Fruit fly (Drosophila melanogaster): ENCODE measurements around the gene CG16713.

Gene CG16713

DNA sequence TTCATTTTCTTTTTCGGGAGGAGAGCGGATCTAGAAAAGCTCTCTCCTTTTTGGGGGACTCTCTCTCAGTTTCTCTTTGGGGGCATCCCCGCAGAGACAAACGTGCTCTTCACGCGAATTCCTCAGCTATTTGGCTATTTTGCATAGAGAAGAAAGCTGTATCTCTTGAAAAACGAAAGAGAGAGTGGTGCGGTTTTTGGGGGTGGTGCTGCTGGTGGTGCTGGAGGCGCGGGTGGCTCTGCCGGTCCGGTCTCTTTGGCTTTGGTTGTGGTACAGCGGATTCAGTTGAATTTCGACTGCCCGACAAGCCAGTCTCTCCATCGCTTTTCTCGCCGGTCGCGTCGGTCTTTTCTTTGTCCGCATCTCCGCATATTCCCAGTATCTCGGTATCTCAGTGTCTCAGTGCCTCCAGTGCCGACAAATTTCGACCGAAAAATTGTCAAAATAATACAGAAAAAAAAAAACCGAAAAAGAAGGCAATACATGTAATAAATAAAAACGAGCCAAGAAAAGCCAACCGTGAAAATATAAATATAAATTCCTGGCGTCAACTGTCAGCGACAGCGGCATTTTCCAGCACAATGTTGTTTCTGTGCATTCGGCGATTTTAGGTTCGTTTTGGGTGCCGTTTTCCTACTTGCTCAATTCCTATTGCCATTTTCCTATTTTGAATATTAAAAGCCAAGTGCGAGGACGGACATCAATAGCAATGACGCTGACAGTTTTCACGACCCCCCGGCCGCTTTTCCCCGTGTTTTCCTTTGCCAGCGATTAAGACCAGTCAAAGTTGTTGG is 35.2 kb upstream of the CG16713 start, which contains the start of gene CG10019:
Gene CG10019, plus strand, starts transcription at position 285 of the 794 bp plus-strand sequence.
- no peak for TF ChIP-seq fkh (GFP tag; optimal IDR thresholded peaks at IDR 0.05)
- TF ChIP-seq CG31627 (GFP tag; optimal IDR thresholded peaks at IDR 0.05), result no peak
- TF ChIP-seq CG6276 (GFP tag; optimal IDR thresholded peaks at IDR 0.05), result peak; percentile 44
- TF ChIP-seq CG11902 (GFP tag; optimal IDR thresholded peaks at IDR 0.05), result no peak
- TF ChIP-seq CG34406 (GFP tag; optimal IDR thresholded peaks at IDR 0.05), result no peak
- no peak for TF ChIP-seq CG6854 (GFP tag; optimal IDR thresholded peaks at IDR 0.05)
- TF ChIP-seq CG8319 (GFP tag; optimal IDR thresholded peaks at IDR 0.05), result no peak
- TF ChIP-seq Blimp-1 (GFP tag; optimal IDR thresholded peaks at IDR 0.05), result no peak
- no peak for TF ChIP-seq cyc (GFP tag; optimal IDR thresholded peaks at IDR 0.05)
- TF ChIP-seq CG7368 (GFP tag; optimal IDR thresholded peaks at IDR 0.05), result no peak
- no peak for TF ChIP-seq lz (GFP tag; optimal IDR thresholded peaks at IDR 0.05)
- no peak for TF ChIP-seq Ets21C (GFP tag; optimal IDR thresholded peaks at IDR 0.05)
- no peak for TF ChIP-seq CG9139 (GFP tag; optimal IDR thresholded peaks at IDR 0.05)
- TF ChIP-seq Gug (GFP tag; IDR thresholded peaks at IDR 0.05), result no peak
- no peak for TF ChIP-seq CG6792 (GFP tag; optimal IDR thresholded peaks at IDR 0.05)
- no peak for TF ChIP-seq CG6808 (GFP tag; optimal IDR thresholded peaks at IDR 0.05)
- TF ChIP-seq Eip78C (GFP tag), result no peak
- no peak for TF ChIP-seq dsx (GFP tag; optimal IDR thresholded peaks at IDR 0.05; ENCODE audit: poor library complexity, severe bottlenecking)
- no peak for TF ChIP-seq net (GFP tag; optimal IDR thresholded peaks at IDR 0.05)
- no peak for TF ChIP-seq Eip93F (GFP tag; optimal IDR thresholded peaks at IDR 0.05)
- no peak for TF ChIP-seq CG3032 (tag; optimal IDR thresholded peaks at IDR 0.05)
- no peak for TF ChIP-seq CG8632 (GFP tag; optimal IDR thresholded peaks at IDR 0.05)
- TF ChIP-seq CG32006 (GFP tag; optimal IDR thresholded peaks at IDR 0.05), result no peak
- no peak for TF ChIP-seq achi (GFP tag; optimal IDR thresholded peaks at IDR 0.05)
- peak; percentile 31; the same call in 1 of the 2 replicates for TF ChIP-seq CG15336 (GFP tag; IDR thresholded peaks at IDR 0.05)
- TF ChIP-seq CG8119 (GFP tag; IDR thresholded peaks at IDR 0.05), result 0 out of 3 replicates have a peak, but pooled peaks have one; percentile 27
- no peak for TF ChIP-seq Lpt (GFP tag; optimal IDR thresholded peaks at IDR 0.05)
- no peak for TF ChIP-seq Hr38 (GFP tag; optimal IDR thresholded peaks at IDR 0.05)
- no peak for TF ChIP-seq salr (GFP tag; optimal IDR thresholded peaks at IDR 0.05)
- no peak for TF ChIP-seq Sox14 (GFP tag; optimal IDR thresholded peaks at IDR 0.05)
- TF ChIP-seq CG16779 (tag; optimal IDR thresholded peaks at IDR 0.05), result peak; percentile 25
- TF ChIP-seq pdm3 (GFP tag; optimal IDR thresholded peaks at IDR 0.05), result no peak
- no peak for TF ChIP-seq svp (GFP tag)
- TF ChIP-seq CG4318 (GFP tag; optimal IDR thresholded peaks at IDR 0.05), result no peak
- TF ChIP-seq eg (GFP tag; IDR thresholded peaks at IDR 0.05), result peak; percentile 56; the same call in 1 of the 3 replicates

DNA sequence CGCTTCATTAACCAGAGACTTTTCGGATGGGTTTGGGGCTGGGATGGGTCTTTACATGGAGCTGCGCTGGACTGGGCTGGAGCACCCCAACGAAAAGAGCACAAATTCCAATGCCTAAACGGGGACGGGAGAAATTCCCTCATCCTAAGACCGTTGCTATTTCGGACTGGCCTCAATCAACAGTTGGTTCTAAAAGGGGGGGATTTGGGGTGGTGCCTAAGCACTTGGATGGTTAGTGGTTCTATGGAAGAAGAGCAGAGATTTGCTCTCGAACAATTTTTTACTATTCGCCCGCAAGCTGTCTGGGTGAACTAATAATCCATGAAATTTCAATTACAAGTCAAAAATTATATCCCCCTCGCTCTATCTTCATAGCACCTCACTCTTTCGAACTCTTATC is 34.4 kb upstream of the CG16713 start:
- no peak for TF ChIP-seq OdsH (GFP tag; optimal IDR thresholded peaks at IDR 0.05)
- TF ChIP-seq Sox102F (GFP tag; optimal IDR thresholded peaks at IDR 0.05), result no peak
- TF ChIP-seq Eip75B (GFP tag; optimal IDR thresholded peaks at IDR 0.05), result no peak
- no peak for TF ChIP-seq Smox (GFP tag; optimal IDR thresholded peaks at IDR 0.05)
- no peak for TF ChIP-seq CG31627 (GFP tag; optimal IDR thresholded peaks at IDR 0.05)
- TF ChIP-seq CG11902 (GFP tag; optimal IDR thresholded peaks at IDR 0.05), result no peak
- no peak for TF ChIP-seq Eip93F (GFP tag; optimal IDR thresholded peaks at IDR 0.05)
- TF ChIP-seq Eip78C (GFP tag), result no peak
- TF ChIP-seq acj6 (GFP tag; optimal IDR thresholded peaks at IDR 0.05), result no peak
- TF ChIP-seq net (GFP tag; optimal IDR thresholded peaks at IDR 0.05), result no peak
- TF ChIP-seq Hr39 (GFP tag; optimal IDR thresholded peaks at IDR 0.05), result no peak
- no peak for TF ChIP-seq Hr38 (GFP tag; optimal IDR thresholded peaks at IDR 0.05)
- TF ChIP-seq fd85E (GFP tag; optimal IDR thresholded peaks at IDR 0.05), result no peak
- TF ChIP-seq CG6276 (GFP tag; optimal IDR thresholded peaks at IDR 0.05), result no peak
